Worm (Caenorhabditis elegans): Measurements from ENCODE around the gene rnp-9.
A peak's percentile ranks its signal among the peaks of the same experiment; 100 is the strongest.

DNA sequence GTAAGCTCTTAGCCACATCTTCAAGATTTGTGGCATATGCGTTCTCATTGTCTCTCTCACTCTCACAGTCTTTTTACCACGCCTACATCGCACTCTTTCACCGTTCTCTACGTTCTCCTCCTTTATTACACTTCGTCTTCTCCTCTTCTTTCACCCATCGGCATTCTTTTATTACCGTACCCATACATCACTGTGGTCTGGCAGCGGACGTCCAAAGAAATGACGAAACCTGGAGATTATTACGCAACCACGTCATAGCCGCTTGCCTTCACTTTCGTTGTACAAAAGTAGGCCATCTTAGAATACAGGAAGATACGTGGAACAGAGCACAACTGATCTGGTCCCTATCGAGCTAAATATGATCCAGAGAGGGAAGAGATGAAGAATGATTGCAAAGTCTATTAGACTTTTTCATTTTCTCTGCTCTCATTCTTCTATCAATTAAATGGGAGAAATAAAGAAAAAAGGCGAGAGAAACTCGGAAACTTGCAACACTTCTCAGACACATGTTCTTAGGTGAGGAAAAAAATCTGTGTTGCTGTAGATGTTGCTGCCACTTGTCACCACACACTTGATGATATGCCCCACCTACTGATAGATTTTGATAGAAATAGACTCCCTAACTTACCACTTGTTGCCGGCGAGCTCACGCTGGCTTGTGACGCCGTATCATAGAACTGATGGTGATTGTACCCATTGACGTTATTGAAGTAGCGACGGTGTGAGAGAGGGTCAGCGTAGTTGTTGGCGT is 37.4 kb downstream of the rnp-9 start:
- TF ChIP-seq rnt-1 (tag; optimal IDR thresholded peaks at IDR 0.05) = peak; percentile 62
- TF ChIP-seq nhr-47 (tag; optimal IDR thresholded peaks at IDR 0.05) = no peak
- TF ChIP-seq tbx-2 (tag; optimal IDR thresholded peaks at IDR 0.05) = no peak
- no peak for TF ChIP-seq ztf-11 (tag; optimal IDR thresholded peaks at IDR 0.05)
- TF ChIP-seq fkh-10 (GFP tag; optimal IDR thresholded peaks at IDR 0.05) = no peak
- no peak for TF ChIP-seq nhr-84 (tag; optimal IDR thresholded peaks at IDR 0.05)

Data from whole organism, L1 larva.